Worm (Caenorhabditis elegans) whole organism, midembryonic: ENCODE results near the gene F49F1.7.

Source experiments
- T22C8.4 ChIP-seq: fragments of 200-800 bp; sonication (Bioruptor generic); IDR thresholded peaks from 2 replicates; pipeline ENCODE4 v1.3.6; 2022; ENCODE audit warnings: missing genetic modification characterization, missing compliant biosample characterization
- cog-1 ChIP-seq: sonication (generic microtip); optimal IDR thresholded peaks from 2 replicates; lab custom pipeline; 2016; ENCODE audit warnings: missing genetic modification characterization, missing compliant biosample characterization
- flt-1 ChIP-seq: fragments of 200-800 bp; sonication (Bioruptor generic); IDR thresholded peaks from 2 replicates; pipeline ENCODE4 v1.3.6; 2022; ENCODE audit warnings: missing genetic modification characterization, missing compliant biosample characterization
- klf-2 ChIP-seq: fragments of 200-800 bp; sonication (Bioruptor generic); conservative IDR thresholded peaks from 2 replicates; pipeline ENCODE4 v1.3.6; 2022; ENCODE audit warnings: missing genetic modification reagents, missing genetic modification characterization, missing compliant biosample characterization
- med-1 ChIP-seq: sonication (generic microtip); optimal IDR thresholded peaks from 2 replicates; lab custom pipeline; 2017; ENCODE audit warnings: missing genetic modification characterization, mild to moderate bottlenecking, missing compliant biosample characterization, antibody characterized with exemption, missing genetic modification reagents; ENCODE audit not compliant: insufficient read depth
- ref-1 ChIP-seq: fragments of 200-800 bp; sonication (Bioruptor generic); conservative IDR thresholded peaks from 2 replicates; pipeline ENCODE4 v1.3.6; 2022; ENCODE audit warnings: missing genetic modification reagents, missing genetic modification characterization, missing compliant biosample characterization
- tab-1 ChIP-seq: fragments of 200-800 bp; sonication (Bioruptor generic); IDR thresholded peaks from 2 replicates; pipeline ENCODE4 v1.3.6; 2022; ENCODE audit warnings: missing genetic modification characterization, missing compliant biosample characterization
- ztf-23 ChIP-seq: fragments of 200-800 bp; sonication (Bioruptor generic); IDR thresholded peaks from 2 replicates; pipeline ENCODE4 v1.3.6; 2022; ENCODE audit warnings: missing genetic modification reagents, missing genetic modification characterization, missing compliant biosample characterization
- ztf-29 ChIP-seq: fragments of 200-800 bp; sonication (Bioruptor generic); IDR thresholded peaks from 2 replicates; pipeline ENCODE4 v1.3.6; 2022; ENCODE audit warnings: missing genetic modification reagents, missing genetic modification characterization, missing compliant biosample characterization

- TF ChIP-seq cog-1 (tag; lab: Kevin White, UChicago) (no peak), klf-2 (GFP tag; lab: Robert Waterston, UW) (no peak), ref-1 (GFP tag; lab: Robert Waterston, UW) (no peak), flt-1 (no peak), ztf-29 (GFP tag; lab: Robert Waterston, UW) (no peak), med-1 (GFP tag; lab: Kevin White, UChicago) (no peak), ztf-23 (no peak), tab-1 (no peak), T22C8.4 (GFP tag; lab: Robert Waterston, UW) (no peak)
Measured at ce11 chrIV:4082599-4082998, 43.0 kb downstream of the F49F1.7 start.
